Worm (Caenorhabditis elegans) whole organism, early embryonic: ENCODE results near the gene B0464.6.

Source experiments
- aly-1 ChIP-seq: sonication (generic microtip); optimal IDR thresholded peaks from 2 replicates; lab custom pipeline; 2016; ENCODE audit warnings: missing genetic modification characterization, missing compliant biosample characterization
- ama-1 ChIP-seq: fragments of 150-350 bp; optimal IDR thresholded peaks from 2 replicates; lab custom pipeline; 2014
- ceh-13 ChIP-seq: fragments of 200-800 bp; sonication (Bioruptor generic); optimal IDR thresholded peaks from 2 replicates; lab custom pipeline; 2018; ENCODE audit warnings: mild to moderate bottlenecking, missing genetic modification characterization, missing compliant biosample characterization
- ceh-36 ChIP-seq: sonication (generic microtip); optimal IDR thresholded peaks from 2 replicates; lab custom pipeline; 2016; ENCODE audit warnings: missing genetic modification characterization, inconsistent platforms, missing compliant biosample characterization
- hmbx-1 ChIP-seq: sonication (generic microtip); optimal IDR thresholded peaks from 2 replicates; lab custom pipeline; 2016; ENCODE audit warnings: mild to moderate bottlenecking, missing genetic modification characterization, missing compliant biosample characterization
- hmg-4 ChIP-seq: fragments of 200-800 bp; sonication (Bioruptor generic); optimal IDR thresholded peaks from 2 replicates; lab custom pipeline; 2018; ENCODE audit warnings: mild to moderate bottlenecking, missing genetic modification characterization, missing compliant biosample characterization
- hnd-1 ChIP-seq: sonication (generic microtip); optimal IDR thresholded peaks from 2 replicates; lab custom pipeline; 2016; ENCODE audit warnings: missing genetic modification characterization, missing compliant biosample characterization
- pes-1 ChIP-seq: fragments of 200-800 bp; sonication (Bioruptor generic); IDR thresholded peaks from 2 replicates; pipeline ENCODE4 v1.3.6; 2022; ENCODE audit warnings: missing genetic modification reagents, missing genetic modification characterization, missing compliant biosample characterization
- scrt-1 ChIP-seq: fragments of 200-800 bp; sonication (Bioruptor generic); IDR thresholded peaks from 2 replicates; pipeline ENCODE4 v1.3.6; 2022; ENCODE audit warnings: missing genetic modification characterization, missing compliant biosample characterization
- sea-1 ChIP-seq: fragments of 200-800 bp; sonication (Bioruptor generic); conservative IDR thresholded peaks from 2 replicates; pipeline ENCODE4 v1.3.6; 2022; ENCODE audit warnings: missing genetic modification characterization, missing compliant biosample characterization
- tra-4 ChIP-seq: sonication (generic microtip); optimal IDR thresholded peaks from 2 replicates; lab custom pipeline; 2017; ENCODE audit warnings: missing genetic modification characterization, missing compliant biosample characterization

- TF ChIP-seq hnd-1 (tag; lab: Kevin White, UChicago) (no peak), hmg-4 (no peak), scrt-1 (GFP tag; lab: Robert Waterston, UW) (no peak), hmbx-1 (tag; lab: Kevin White, UChicago) (no peak), ama-1 (lab: Kevin White, UChicago) (no peak), tra-4 (tag; lab: Kevin White, UChicago) (no peak), aly-1 (tag; lab: Kevin White, UChicago) (no peak), sea-1 (GFP tag; lab: Robert Waterston, UW) (no peak), ceh-13 (GFP tag; lab: Kevin White, UChicago) (no peak), pes-1 (GFP tag; lab: Robert Waterston, UW) (no peak), ceh-36 (tag; lab: Kevin White, UChicago) (no peak)
These were observed 25.2 kb upstream of the B0464.6 start, which contains the start of the genes dars-1 and ctr-9 for ce11 chrIII:9490783-9491547.
